Fruit fly (Drosophila melanogaster) whole organism, embryonic: ENCODE data around the gene COX6B.
A peak's percentile ranks its signal among the peaks of the same experiment; 100 is the strongest.

ENCODE experiments used
- BEAF-32 ChIP-seq: fragments of 200-800 bp; sonication (Bioruptor generic); optimal IDR thresholded peaks from 3 replicates; lab custom pipeline; 2017; ENCODE audit warnings: missing biosample characterization, missing genetic modification characterization, mild to moderate bottlenecking, moderate library complexity, missing genetic modification reagents
- CG10959 ChIP-seq: fragments of 200-800 bp; sonication (Bioruptor generic); IDR thresholded peaks from 2 replicates; pipeline ENCODE4 v1.3.6; 2022; ENCODE audit warnings: missing biosample characterization, missing genetic modification characterization
- CG12104 ChIP-seq: fragments of 200-800 bp; sonication (Bioruptor generic); optimal IDR thresholded peaks from 3 replicates; lab custom pipeline; 2016; ENCODE audit warnings: missing biosample characterization, missing genetic modification characterization
- CG12299 ChIP-seq: fragments of 200-800 bp; sonication (Bioruptor generic); optimal IDR thresholded peaks from 2 replicates; lab custom pipeline; 2018; ENCODE audit warnings: missing biosample characterization, mild to moderate bottlenecking, missing genetic modification characterization
- CG12391 ChIP-seq: fragments of 200-800 bp; sonication (Bioruptor generic); optimal IDR thresholded peaks from 3 replicates; lab custom pipeline; 2018; ENCODE audit warnings: missing biosample characterization, mild to moderate bottlenecking, missing genetic modification characterization, moderate library complexity
- CG12659 ChIP-seq: fragments of 200-800 bp; sonication (Bioruptor generic); optimal IDR thresholded peaks from 3 replicates; lab custom pipeline; 2017; ENCODE audit warnings: mild to moderate bottlenecking, missing biosample characterization, missing genetic modification reagents, missing genetic modification characterization
- CG14441 ChIP-seq: fragments of 200-800 bp; sonication (Bioruptor generic); IDR thresholded peaks from 2 replicates; pipeline ENCODE4 v1.3.6; 2022; ENCODE audit warnings: missing biosample characterization, missing genetic modification characterization
- CG14710 ChIP-seq: fragments of 200-800 bp; sonication (Bioruptor generic); optimal IDR thresholded peaks from 3 replicates; lab custom pipeline; 2019; ENCODE audit warnings: missing biosample characterization, mild to moderate bottlenecking, missing genetic modification characterization, moderate library complexity
- CG1602 ChIP-seq: fragments of 200-800 bp; sonication (Bioruptor generic); optimal IDR thresholded peaks from 3 replicates; lab custom pipeline; 2016; ENCODE audit warnings: missing biosample characterization, missing genetic modification characterization
- CG16815 ChIP-seq: fragments of 200-800 bp; sonication (Bioruptor generic); optimal IDR thresholded peaks from 3 replicates; lab custom pipeline; 2017; ENCODE audit warnings: missing biosample characterization, mild to moderate bottlenecking, missing genetic modification characterization
- CG17186 ChIP-seq: fragments of 200-800 bp; sonication (Bioruptor generic); optimal IDR thresholded peaks from 3 replicates; lab custom pipeline; 2017; ENCODE audit warnings: missing biosample characterization, missing genetic modification reagents, missing genetic modification characterization
- CG17385 ChIP-seq: fragments of 200-800 bp; sonication (Bioruptor generic); optimal IDR thresholded peaks from 3 replicates; lab custom pipeline; 2018; ENCODE audit warnings: missing biosample characterization, mild to moderate bottlenecking, missing genetic modification characterization
- CG17568 ChIP-seq: fragments of 200-800 bp; sonication (Bioruptor generic); optimal IDR thresholded peaks from 2 replicates; lab custom pipeline; 2018; ENCODE audit warnings: missing biosample characterization, mild to moderate bottlenecking, missing genetic modification characterization, moderate library complexity
- CG18476 ChIP-seq: fragments of 200-800 bp; sonication (Bioruptor generic); optimal IDR thresholded peaks from 2 replicates; lab custom pipeline; 2016; ENCODE audit warnings: missing biosample characterization, mild to moderate bottlenecking, missing genetic modification characterization
- CG2120 ChIP-seq: fragments of 200-800 bp; sonication (Bioruptor generic); optimal IDR thresholded peaks from 3 replicates; lab custom pipeline; 2016; ENCODE audit warnings: missing biosample characterization, missing genetic modification characterization
- CG2875 ChIP-seq: fragments of 200-800 bp; sonication (Bioruptor generic); optimal IDR thresholded peaks from 2 replicates; lab custom pipeline; 2017; ENCODE audit warnings: missing biosample characterization, mild to moderate bottlenecking, missing genetic modification characterization, missing genetic modification reagents
- CG30020 ChIP-seq: fragments of 200-800 bp; optimal IDR thresholded peaks from 2 replicates; lab custom pipeline; 2019; ENCODE audit warnings: missing biosample characterization, mild to moderate bottlenecking, missing genetic modification characterization, moderate library complexity
- CG30403 ChIP-seq: fragments of 200-800 bp; sonication (Bioruptor generic); optimal IDR thresholded peaks from 3 replicates; lab custom pipeline; 2016; ENCODE audit warnings: missing biosample characterization, missing genetic modification characterization
- CG3065 ChIP-seq: fragments of 200-800 bp; sonication (Bioruptor generic); optimal IDR thresholded peaks from 2 replicates; lab custom pipeline; 2016; ENCODE audit warnings: missing biosample characterization, missing genetic modification characterization
- CG4854 ChIP-seq: fragments of 200-800 bp; sonication (Bioruptor generic); optimal IDR thresholded peaks from 2 replicates; lab custom pipeline; 2016; ENCODE audit warnings: missing biosample characterization, missing genetic modification characterization, inconsistent platforms
- CG5953 ChIP-seq: fragments of 200-800 bp; sonication (Bioruptor generic); IDR thresholded peaks from 2 replicates; pipeline ENCODE4 v1.3.6; 2022; ENCODE audit warnings: missing biosample characterization, missing genetic modification characterization
- CG7745 ChIP-seq: fragments of 200-800 bp; sonication (Bioruptor generic); optimal IDR thresholded peaks from 2 replicates; lab custom pipeline; 2018; ENCODE audit warnings: missing biosample characterization, mild to moderate bottlenecking, missing genetic modification characterization, moderate library complexity
- CG8290 ChIP-seq, 3 experiments: fragments of 200-800 bp; sonication (Bioruptor generic); optimal IDR thresholded peaks; 2 replicates each; lab custom pipeline; 2016 to 2019; ENCODE audit warnings: missing biosample characterization in 3 of 3, missing genetic modification characterization in 3 of 3, mild to moderate bottlenecking in 2 of 3, moderate library complexity in 1 of 3
- CG8359 ChIP-seq: fragments of 200-800 bp; sonication (Bioruptor generic); optimal IDR thresholded peaks from 2 replicates; lab custom pipeline; 2017; ENCODE audit warnings: missing biosample characterization, mild to moderate bottlenecking, missing genetic modification characterization, borderline replicate concordance
- CG9797 ChIP-seq: fragments of 200-800 bp; sonication (Bioruptor generic); optimal IDR thresholded peaks from 3 replicates; lab custom pipeline; 2018; ENCODE audit warnings: missing biosample characterization, mild to moderate bottlenecking, missing genetic modification characterization
- CoRest ChIP-seq: fragments of 200-800 bp; sonication (Bioruptor generic); optimal IDR thresholded peaks from 3 replicates; lab custom pipeline; 2018; ENCODE audit warnings: missing biosample characterization, mild to moderate bottlenecking, missing genetic modification characterization, moderate library complexity
- Doc3 ChIP-seq: fragments of 200-800 bp; sonication (Bioruptor generic); IDR thresholded peaks from 3 replicates; pipeline ENCODE4 v1.3.6; 2022; ENCODE audit warnings: missing biosample characterization, missing genetic modification characterization; ENCODE audit not compliant: partially characterized antibody
- Ets97D ChIP-seq: fragments of 200-800 bp; sonication (Bioruptor generic); optimal IDR thresholded peaks from 3 replicates; lab custom pipeline; 2016; ENCODE audit warnings: missing biosample characterization, missing genetic modification characterization
- HLH54F ChIP-seq: fragments of 200-800 bp; sonication (Bioruptor generic); optimal IDR thresholded peaks from 3 replicates; lab custom pipeline; 2016; ENCODE audit warnings: missing biosample characterization, missing genetic modification characterization
- Myb ChIP-seq: fragments of 200-800 bp; sonication (Bioruptor generic); optimal IDR thresholded peaks from 2 replicates; lab custom pipeline; 2016; ENCODE audit warnings: missing biosample characterization, missing genetic modification characterization
- Nf-YB ChIP-seq: fragments of 200-800 bp; sonication (Bioruptor generic); optimal IDR thresholded peaks from 3 replicates; lab custom pipeline; 2019; ENCODE audit warnings: missing biosample characterization, mild to moderate bottlenecking, missing genetic modification characterization, moderate library complexity
- Nf-YC ChIP-seq: fragments of 200-800 bp; optimal IDR thresholded peaks from 3 replicates; lab custom pipeline; 2019; ENCODE audit warnings: missing biosample characterization, mild to moderate bottlenecking, missing genetic modification characterization, moderate library complexity
- Opbp ChIP-seq: fragments of 200-800 bp; sonication (Bioruptor generic); IDR thresholded peaks from 3 replicates; pipeline ENCODE4 v1.3.6; 2022; ENCODE audit warnings: missing biosample characterization, missing genetic modification characterization; ENCODE audit not compliant: partially characterized antibody
- Pdp1 ChIP-seq, 2 experiments: fragments of 200-800 bp; sonication (Bioruptor generic); optimal IDR thresholded peaks; 3 replicates each; lab custom pipeline; 2016; ENCODE audit warnings: missing biosample characterization in 2 of 2, missing genetic modification characterization in 2 of 2, mild to moderate bottlenecking in 1 of 2, moderate library complexity in 1 of 2
- Sry-δ ChIP-seq: fragments of 200-800 bp; sonication (Bioruptor generic); optimal IDR thresholded peaks from 2 replicates; lab custom pipeline; 2016; ENCODE audit warnings: missing biosample characterization, missing genetic modification characterization
- Tbp ChIP-seq: fragments of >200 bp; optimal IDR thresholded peaks from 2 replicates; lab custom pipeline; 2018; ENCODE audit warnings: missing biosample characterization, missing genetic modification characterization
- bbx ChIP-seq: fragments of 200-800 bp; sonication (Bioruptor generic); IDR thresholded peaks from 2 replicates; pipeline ENCODE4 v1.3.6; 2022; ENCODE audit warnings: missing biosample characterization, missing genetic modification characterization; ENCODE audit not compliant: partially characterized antibody
- caup ChIP-seq: fragments of 200-800 bp; sonication (Bioruptor generic); optimal IDR thresholded peaks from 3 replicates; lab custom pipeline; 2017; ENCODE audit warnings: missing biosample characterization, mild to moderate bottlenecking, missing genetic modification characterization, moderate library complexity; ENCODE audit not compliant: severe bottlenecking
- crp ChIP-seq, 2 experiments: fragments of 200-800 bp; sonication (Bioruptor generic); optimal IDR thresholded peaks; 2 replicates in 1 of 2; 3 replicates in 1 of 2; lab custom pipeline; 2017; ENCODE audit warnings: missing biosample characterization in 2 of 2, missing genetic modification characterization in 2 of 2, mild to moderate bottlenecking in 1 of 2, moderate library complexity in 1 of 2
- en ChIP-seq: fragments of 200-800 bp; sonication (Bioruptor generic); optimal IDR thresholded peaks from 2 replicates; lab custom pipeline; 2016; ENCODE audit warnings: missing biosample characterization, missing genetic modification characterization
- fd102C ChIP-seq: fragments of 200-800 bp; sonication (Bioruptor generic); optimal IDR thresholded peaks from 2 replicates; lab custom pipeline; 2018; ENCODE audit warnings: missing biosample characterization, mild to moderate bottlenecking, missing genetic modification characterization, moderate library complexity
- knrl ChIP-seq: fragments of 200-800 bp; sonication (Bioruptor generic); IDR thresholded peaks from 3 replicates; pipeline ENCODE4 v1.3.6; 2022; ENCODE audit warnings: missing biosample characterization, missing genetic modification characterization; ENCODE audit not compliant: partially characterized antibody
- pb ChIP-seq: fragments of 200-800 bp; sonication (Bioruptor generic); optimal IDR thresholded peaks from 3 replicates; lab custom pipeline; 2016; ENCODE audit warnings: missing biosample characterization, missing genetic modification characterization
- schlank ChIP-seq: fragments of 200-800 bp; sonication (Bioruptor generic); optimal IDR thresholded peaks from 2 replicates; lab custom pipeline; 2018; ENCODE audit warnings: missing biosample characterization, mild to moderate bottlenecking, missing genetic modification characterization
- sens-2 ChIP-seq: fragments of 200-800 bp; sonication (Bioruptor generic); IDR thresholded peaks from 2 replicates; pipeline ENCODE4 v1.3.6; 2022; ENCODE audit warnings: missing biosample characterization, missing genetic modification characterization
- tx ChIP-seq: fragments of 200-800 bp; sonication (Bioruptor generic); optimal IDR thresholded peaks from 2 replicates; lab custom pipeline; 2016; ENCODE audit warnings: missing biosample characterization, missing genetic modification characterization
- unpg ChIP-seq: fragments of 200-800 bp; sonication (Bioruptor generic); optimal IDR thresholded peaks from 3 replicates; lab custom pipeline; 2018; ENCODE audit warnings: missing biosample characterization, mild to moderate bottlenecking, missing genetic modification characterization, moderate library complexity
- wor ChIP-seq: fragments of 200-800 bp; sonication (Bioruptor generic); IDR thresholded peaks from 2 replicates; pipeline ENCODE4 v1.3.6; 2022; ENCODE audit warnings: missing biosample characterization, missing genetic modification characterization

The COX6B gene

dm6 chrX:19704083-19704482, 40.1 kb downstream of the COX6B start, which contains the start of the genes CG14230 and CG14232 (continued):
- TF ChIP-seq Sry-δ (peak; percentile 14), CG17385 (no peak), knrl (GFP tag; lab: Robert Waterston, UW) (0 out of 3 replicates have a peak, but pooled peaks have one; percentile 39), CG30020 (tag; lab: Kevin White, UChicago) (peak; percentile 47), Tbp (GFP tag; lab: Kevin White, UChicago) (peak; percentile 17), CG12391 (peak; percentile 33), Ets97D (GFP tag; lab: Kevin White, UChicago) (peak; percentile 55), CG12659 (peak; percentile 51), CG17186 (GFP tag; lab: Kevin White, UChicago) (peak; percentile 42), CG8290 (GFP tag; optimal IDR thresholded peaks at IDR 0.05; lab: Kevin White, UChicago) (peak; percentile 1), CG8290 (tag; optimal IDR thresholded peaks at IDR 0.05; lab: Kevin White, UChicago) (no peak), CG9797 (GFP tag; lab: Kevin White, UChicago) (peak; percentile 81)

dm6 chrX:19701611-19702010, 42.5 kb downstream of the COX6B start, which contains the start of gene Tcs4:
Gene Tcs4 (minus strand): TSS chrX:19701755.
- TF ChIP-seq wor (no peak), CG12104 (GFP tag; lab: Kevin White, UChicago) (no peak), Opbp (GFP tag; lab: Robert Waterston, UW) (peak; percentile 58; the same call in 2 of the 3 replicates), bbx (GFP tag; lab: Robert Waterston, UW) (peak; percentile 60; the same call in 1 of the 2 replicates), CoRest (peak; percentile 29), CG7745 (tag; lab: Kevin White, UChicago) (no peak), CG10959 (no peak), Pdp1 (GFP tag; optimal IDR thresholded peaks at IDR 0.05; lab: Kevin White, UChicago) (peak in 1 of 2 experiments; percentile 83), CG2875 (GFP tag; lab: Kevin White, UChicago) (no peak), Nf-YC (peak; percentile 19), CG14710 (tag; lab: Kevin White, UChicago) (peak; percentile 49), caup (GFP tag; lab: Kevin White, UChicago) (no peak), unpg (GFP tag; lab: Kevin White, UChicago) (peak; percentile 45), HLH54F (GFP tag; lab: Kevin White, UChicago) (no peak), CG12299 (tag; lab: Kevin White, UChicago) (no peak), CG3065 (no peak), en (GFP tag; lab: Kevin White, UChicago) (no peak), tx (GFP tag; lab: Kevin White, UChicago) (no peak), CG5953 (no peak), Doc3 (GFP tag; lab: Robert Waterston, UW) (0 out of 3 replicates have a peak, but pooled peaks have one; percentile 48), pb (GFP tag; lab: Kevin White, UChicago) (no peak), CG8359 (GFP tag; lab: Kevin White, UChicago) (no peak), Nf-YB (GFP tag; lab: Kevin White, UChicago) (no peak), Myb (no peak), CG30403 (peak; percentile 44), BEAF-32 (GFP tag; lab: Kevin White, UChicago) (peak; percentile 8), crp (GFP tag; optimal IDR thresholded peaks at IDR 0.05; lab: Kevin White, UChicago) (no peak), CG14441 (GFP tag; lab: Robert Waterston, UW) (no peak), CG2120 (GFP tag; lab: Kevin White, UChicago) (peak; percentile 16), CG17568 (GFP tag; lab: Kevin White, UChicago) (no peak), sens-2 (GFP tag; lab: Robert Waterston, UW) (no peak), fd102C (no peak), CG4854 (GFP tag; lab: Kevin White, UChicago) (no peak), schlank (tag; lab: Kevin White, UChicago) (no peak), CG1602 (GFP tag; lab: Kevin White, UChicago) (no peak), CG16815 (GFP tag; lab: Kevin White, UChicago) (no peak), CG18476 (no peak)
